Fruit fly (Drosophila melanogaster) S2 (cell line): ENCODE data around the gene rk.

ENCODE experiments used
- CG8478 ChIP-seq: fragments of >200 bp; optimal IDR thresholded peaks from 2 replicates; lab custom pipeline; 2018
- CTCF ChIP-seq, 2 experiments: fragments of >200 bp; optimal IDR thresholded peaks; 2 replicates each; lab custom pipeline; 2018

The rk gene

dm6 chr2L:14001078-14001477, at the start of gene rk:
TSS of gene rk (minus strand) at chr2L:14001248.
- TF ChIP-seq CG8478 = no peak
- TF ChIP-seq CTCF (optimal IDR thresholded peaks at IDR 0.05; lab: Kevin White, UChicago) = no peak

DNA sequence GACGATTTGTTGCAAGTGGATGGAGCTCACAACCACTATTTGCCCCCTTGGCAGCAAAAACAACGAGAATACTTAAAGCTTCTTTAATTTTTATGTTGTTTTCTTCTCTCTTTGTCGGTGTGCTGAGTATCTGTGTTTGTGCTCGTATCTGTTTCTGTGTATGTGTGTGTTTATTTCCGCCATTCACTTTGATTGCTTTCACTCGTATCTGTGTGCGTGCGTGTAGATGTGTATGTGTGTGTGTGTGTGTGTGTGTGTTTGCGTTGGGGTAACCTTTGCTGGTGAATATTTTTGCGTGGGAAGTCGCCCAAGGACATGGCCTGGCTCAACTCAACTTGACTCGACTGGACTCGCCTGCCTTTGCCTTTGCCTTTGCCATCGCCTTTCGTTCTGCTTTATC, 48.9 kb upstream of the rk start:
- TF ChIP-seq CG8478 = no peak
- TF ChIP-seq CTCF (optimal IDR thresholded peaks at IDR 0.05; lab: Kevin White, UChicago) = no peak

- no peak for TF ChIP-seq CG8478
- TF ChIP-seq CTCF (optimal IDR thresholded peaks at IDR 0.05; lab: Kevin White, UChicago) = no peak
Measured at dm6 chr2L:14047170-14047632, 46.2 kb upstream of the rk start, which contains the start of gene NimC4. TSS of gene NimC4 (plus strand) at chr2L:14047582.

DNA sequence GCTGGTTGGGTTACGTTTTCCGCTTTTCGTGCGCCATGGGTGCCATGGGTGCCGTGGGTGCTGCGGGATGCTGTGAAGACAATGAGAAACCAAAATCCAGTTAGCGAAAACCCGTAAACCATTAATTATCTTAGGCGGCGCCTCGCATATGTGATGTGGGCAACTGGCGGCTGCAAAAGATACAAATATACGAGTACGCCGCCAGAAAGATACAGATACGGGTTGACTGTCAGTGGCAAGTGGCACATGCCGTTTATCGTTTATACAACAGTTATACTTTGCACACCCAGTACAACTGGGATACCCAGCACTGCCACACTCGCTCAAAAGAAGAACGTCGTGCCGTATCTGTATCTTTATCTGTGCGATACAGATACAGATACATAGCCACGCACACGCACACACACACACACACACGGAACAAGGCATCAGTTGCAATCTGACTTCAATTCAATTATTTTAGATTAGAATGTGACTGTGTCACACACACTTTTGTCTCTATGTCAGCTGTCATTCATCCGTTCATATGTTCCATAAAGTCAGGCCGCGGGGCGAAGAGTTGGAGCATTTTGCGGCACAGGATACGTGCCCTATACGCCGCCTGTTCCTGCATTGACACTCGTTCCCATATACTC, 44.6 kb upstream of the rk start:
- TF ChIP-seq CG8478 = no peak
- TF ChIP-seq CTCF (optimal IDR thresholded peaks at IDR 0.05; lab: Kevin White, UChicago) = no peak

- TF ChIP-seq CTCF (optimal IDR thresholded peaks at IDR 0.05; lab: Kevin White, UChicago) (no peak), CG8478 (no peak)
Measured at dm6 chr2L:14039936-14040483, 39.0 kb upstream of the rk start, which contains the start of gene nAChRalpha5. TSS of gene nAChRalpha5 (plus strand) at chr2L:14040170.

- TF ChIP-seq CTCF (optimal IDR thresholded peaks at IDR 0.05; lab: Kevin White, UChicago) (no peak), CG8478 (no peak)
Measured at dm6 chr2L:14038718-14039117, 37.7 kb upstream of the rk start.

DNA sequence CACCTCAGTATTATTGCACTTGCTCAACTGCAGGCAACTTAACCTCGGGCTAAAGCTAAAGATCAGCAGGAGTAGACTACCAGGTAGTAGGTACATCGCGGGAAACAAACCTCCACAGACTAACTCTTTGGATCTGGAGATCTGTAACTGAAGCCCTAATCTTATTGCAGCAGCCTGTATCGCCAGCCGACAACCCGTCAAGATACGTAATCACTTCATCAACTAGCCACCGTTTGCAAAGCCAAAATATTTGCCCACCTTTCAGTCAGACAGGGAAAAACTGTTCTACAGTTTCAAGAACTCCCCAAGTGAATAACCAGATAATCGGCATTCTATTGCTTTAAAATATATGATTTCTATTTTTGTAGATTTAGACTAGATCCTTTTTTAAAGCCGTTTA, 30.4 kb upstream of the rk start, which contains the start of gene CG18095:
TSS of gene CG18095 (minus strand) at position 101 of the 400 bp plus-strand sequence.
- TF ChIP-seq CTCF (optimal IDR thresholded peaks at IDR 0.05; lab: Kevin White, UChicago) (no peak), CG8478 (no peak)

DNA sequence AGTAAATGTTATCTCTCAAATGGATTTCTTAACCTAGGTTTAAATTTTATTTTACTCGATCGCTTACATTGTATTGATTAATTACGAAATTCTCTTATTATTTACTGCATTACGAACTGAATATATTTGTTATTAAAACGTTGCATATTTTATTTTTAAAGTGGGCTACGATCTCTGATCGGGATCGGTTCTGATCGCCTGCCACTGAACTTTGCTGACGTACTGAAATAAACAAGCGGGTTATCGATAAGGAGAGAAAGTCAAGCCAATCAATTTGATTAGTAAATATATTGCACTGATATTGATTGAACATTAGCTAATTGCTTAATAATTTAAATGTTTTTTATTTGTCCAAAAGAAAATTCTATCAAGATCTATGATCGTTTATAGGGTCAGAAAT, 28.2 kb upstream of the rk start:
- TF ChIP-seq CTCF (optimal IDR thresholded peaks at IDR 0.05; lab: Kevin White, UChicago) = no peak
- no peak for TF ChIP-seq CG8478

- no peak for TF ChIP-seq CG8478
- no peak for TF ChIP-seq CTCF (optimal IDR thresholded peaks at IDR 0.05; lab: Kevin White, UChicago)
Measured at dm6 chr2L:14026778-14027177, 25.7 kb upstream of the rk start, which contains the start of gene hll. TSS of gene hll (plus strand) at chr2L:14027001.

DNA sequence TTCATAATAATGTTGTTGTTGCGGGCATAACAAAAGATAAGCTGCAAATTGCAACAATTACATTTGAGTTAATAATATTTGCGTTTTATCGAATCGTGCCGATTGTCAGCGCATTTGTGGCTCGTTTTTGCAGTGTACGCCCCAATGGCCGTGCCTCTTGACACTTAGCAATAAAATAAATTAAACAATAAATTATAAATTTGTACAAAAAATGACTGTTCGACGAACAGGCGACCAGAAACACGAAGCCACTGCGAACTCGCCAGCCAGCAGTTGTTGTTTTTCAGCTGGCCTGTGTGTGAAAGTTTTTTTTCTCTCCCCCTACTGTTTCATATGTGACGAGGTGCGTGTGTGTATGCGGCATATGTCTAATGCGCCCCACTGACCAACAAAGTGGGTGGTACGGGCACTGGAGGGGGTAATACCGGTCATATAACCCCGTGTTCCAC, 24.5 kb upstream of the rk start:
- TF ChIP-seq CG8478 = no peak
- TF ChIP-seq CTCF (optimal IDR thresholded peaks at IDR 0.05; lab: Kevin White, UChicago) = no peak

- no peak for TF ChIP-seq CTCF (optimal IDR thresholded peaks at IDR 0.05; lab: Kevin White, UChicago)
- no peak for TF ChIP-seq CG8478
Measured at dm6 chr2L:14024746-14025105, 23.7 kb upstream of the rk start.

- no peak for TF ChIP-seq CG8478
- no peak for TF ChIP-seq CTCF (optimal IDR thresholded peaks at IDR 0.05; lab: Kevin White, UChicago)
Measured at dm6 chr2L:14024051-14024745, 23.1 kb upstream of the rk start.

DNA sequence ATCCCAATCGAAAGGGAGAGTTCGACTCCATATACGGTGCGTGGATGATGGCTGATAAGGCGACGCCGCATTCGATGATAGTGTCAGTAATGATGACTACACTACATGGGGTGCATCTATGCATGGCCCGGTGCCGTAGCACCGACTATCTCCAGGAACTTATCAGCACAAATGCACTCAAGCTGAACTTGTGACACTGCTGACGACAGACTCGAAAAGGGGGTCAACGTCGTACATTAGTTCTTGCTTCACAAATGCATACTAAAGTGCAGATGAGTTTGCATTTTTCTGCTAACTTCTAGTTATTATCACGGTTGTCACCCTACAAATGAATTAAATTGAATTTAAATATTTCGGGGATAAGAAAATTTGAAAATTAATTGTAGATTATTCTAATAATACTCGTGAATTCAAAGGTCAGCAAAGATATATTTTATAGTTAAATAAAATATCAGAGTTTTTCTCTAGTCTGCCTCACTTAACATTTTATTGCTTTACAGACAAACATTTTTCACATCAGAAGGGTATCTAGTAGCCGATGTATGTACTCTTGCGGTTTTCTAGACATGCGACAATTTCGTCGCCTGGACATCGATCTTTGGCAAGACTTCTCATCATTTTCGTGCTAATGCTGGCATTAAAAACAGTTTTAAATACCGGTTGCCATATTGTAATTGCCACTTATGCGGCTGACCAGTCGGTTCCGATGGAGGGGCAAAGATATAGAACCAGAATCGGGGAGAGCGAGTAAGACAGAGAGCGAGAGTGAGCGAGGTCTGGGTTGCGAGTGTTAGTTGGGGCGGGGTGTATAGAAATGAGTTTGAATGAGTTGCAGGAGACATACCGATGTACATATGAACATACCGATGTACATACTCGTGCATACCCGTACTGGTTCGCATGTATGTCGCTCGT, 22.3 kb upstream of the rk start:
- TF ChIP-seq CG8478 (no peak), CTCF (optimal IDR thresholded peaks at IDR 0.05; lab: Kevin White, UChicago) (no peak)

- no peak for TF ChIP-seq CTCF (optimal IDR thresholded peaks at IDR 0.05; lab: Kevin White, UChicago)
- TF ChIP-seq CG8478 = no peak
Measured at dm6 chr2L:14022130-14022735, 21.2 kb upstream of the rk start.
